Worm (Caenorhabditis elegans) whole organism, young adult: ENCODE data around the gene srd-50.

Experiments
- B0019.2 ChIP-seq: fragments of 200-800 bp; sonication (Bioruptor generic); conservative IDR thresholded peaks from 2 replicates; pipeline ENCODE4 v1.3.6; 2022; ENCODE audit warnings: missing genetic modification reagents, missing genetic modification characterization, missing compliant biosample characterization
- C17E4.6 ChIP-seq: fragments of 200-800 bp; sonication (Bioruptor generic); IDR thresholded peaks from 2 replicates; pipeline ENCODE4 v1.3.6; 2022; ENCODE audit warnings: missing genetic modification reagents, missing genetic modification characterization, missing compliant biosample characterization
- D2030.7 ChIP-seq: fragments of 200-800 bp; sonication (Bioruptor generic); IDR thresholded peaks from 2 replicates; pipeline ENCODE4 v1.3.6; 2022; ENCODE audit warnings: missing genetic modification reagents, missing genetic modification characterization, missing compliant biosample characterization
- F22D6.2 ChIP-seq: sonication (generic microtip); optimal IDR thresholded peaks from 2 replicates; lab custom pipeline; 2016; ENCODE audit warnings: mild to moderate bottlenecking, missing genetic modification characterization, missing compliant biosample characterization
- F33H1.4 ChIP-seq: fragments of 200-800 bp; sonication (Bioruptor generic); IDR thresholded peaks from 2 replicates; pipeline ENCODE4 v1.3.6; 2022; ENCODE audit warnings: missing genetic modification reagents, missing genetic modification characterization, missing compliant biosample characterization
- K11D2.4 ChIP-seq: fragments of 200-800 bp; sonication (Bioruptor generic); IDR thresholded peaks from 2 replicates; pipeline ENCODE4 v1.3.6; 2022; ENCODE audit warnings: missing genetic modification reagents, missing genetic modification characterization, missing compliant biosample characterization
- K12H6.12 ChIP-seq: fragments of 200-800 bp; sonication (Bioruptor generic); optimal IDR thresholded peaks from 2 replicates; lab custom pipeline; 2018; ENCODE audit warnings: mild to moderate bottlenecking, missing genetic modification characterization, missing compliant biosample characterization
- T07F8.4 ChIP-seq: sonication (generic microtip); optimal IDR thresholded peaks from 2 replicates; lab custom pipeline; 2016; ENCODE audit warnings: mild to moderate bottlenecking, missing genetic modification characterization, moderate library complexity, missing compliant biosample characterization
- ama-1 ChIP-seq, 3 experiments: fragments of 150-350 bp in 1 of 3; sonication (generic microtip) in 2 of 3; optimal IDR thresholded peaks; 2 replicates each; lab custom pipeline; 2014 to 2018; ENCODE audit warnings: missing biosample characterization in 2 of 3, missing genetic modification characterization in 2 of 3, missing genetic modification reagents in 2 of 3
- bed-2 ChIP-seq: fragments of 200-800 bp; sonication (Bioruptor generic); IDR thresholded peaks from 2 replicates; pipeline ENCODE4 v1.3.6; 2022; ENCODE audit warnings: missing genetic modification reagents, missing genetic modification characterization, missing compliant biosample characterization
- ccch-3 ChIP-seq: fragments of 200-800 bp; sonication (Bioruptor generic); optimal IDR thresholded peaks from 2 replicates; lab custom pipeline; 2018; ENCODE audit warnings: mild to moderate bottlenecking, missing genetic modification characterization, missing compliant biosample characterization
- cebp-2 ChIP-seq: fragments of 200-800 bp; sonication (Bioruptor generic); IDR thresholded peaks from 2 replicates; pipeline ENCODE4 v1.3.6; 2022; ENCODE audit warnings: missing genetic modification characterization, missing compliant biosample characterization
- ceh-100 ChIP-seq: fragments of 200-800 bp; sonication (Bioruptor generic); IDR thresholded peaks from 2 replicates; pipeline ENCODE4 v1.3.6; 2022; ENCODE audit warnings: missing genetic modification reagents, missing genetic modification characterization, missing compliant biosample characterization
- ceh-40 ChIP-seq: fragments of 200-800 bp; sonication (Bioruptor generic); IDR thresholded peaks from 2 replicates; pipeline ENCODE4 v1.3.6; 2022; ENCODE audit warnings: missing genetic modification characterization, missing compliant biosample characterization
- ceh-58 ChIP-seq: fragments of 200-800 bp; sonication (Bioruptor generic); IDR thresholded peaks from 2 replicates; pipeline ENCODE4 v1.3.6; 2022; ENCODE audit warnings: missing genetic modification characterization, missing compliant biosample characterization
- chd-7 ChIP-seq: sonication (generic microtip); optimal IDR thresholded peaks from 2 replicates; lab custom pipeline; 2016; ENCODE audit warnings: mild to moderate bottlenecking, missing genetic modification characterization, moderate library complexity, missing compliant biosample characterization
- die-1 ChIP-seq: sonication (generic microtip); optimal IDR thresholded peaks from 2 replicates; lab custom pipeline; 2016; ENCODE audit warnings: missing genotype, mild to moderate bottlenecking, missing genetic modification characterization, missing compliant biosample characterization
- efl-1 ChIP-seq: fragments of 150-350 bp; optimal IDR thresholded peaks from 2 replicates; lab custom pipeline; 2014; ENCODE audit warnings: missing biosample characterization, missing genetic modification reagents, missing genetic modification characterization
- egl-18 ChIP-seq: fragments of 200-800 bp; sonication (Bioruptor generic); IDR thresholded peaks from 2 replicates; pipeline ENCODE4 v1.3.6; 2022; ENCODE audit warnings: missing genetic modification reagents, missing genetic modification characterization, missing compliant biosample characterization
- egrh-3 ChIP-seq: fragments of 200-800 bp; sonication (Bioruptor generic); IDR thresholded peaks from 2 replicates; pipeline ENCODE4 v1.3.6; 2022; ENCODE audit warnings: missing genetic modification reagents, missing genetic modification characterization, missing compliant biosample characterization
- gei-17 ChIP-seq: fragments of 200-800 bp; sonication (Bioruptor generic); optimal IDR thresholded peaks from 2 replicates; lab custom pipeline; 2018; ENCODE audit warnings: mild to moderate bottlenecking, missing genetic modification characterization, missing compliant biosample characterization
- him-1 ChIP-seq: sonication (generic microtip); optimal IDR thresholded peaks from 2 replicates; lab custom pipeline; 2016; ENCODE audit warnings: missing genotype, missing genetic modification reagents, missing genetic modification characterization, missing compliant biosample characterization
- hrde-1 ChIP-seq: sonication (generic microtip); optimal IDR thresholded peaks from 2 replicates; lab custom pipeline; 2016; ENCODE audit warnings: missing genetic modification characterization, mild to moderate bottlenecking, missing compliant biosample characterization, moderate library complexity, missing genotype, missing genetic modification reagents, borderline replicate concordance
- let-607 ChIP-seq, 2 experiments: fragments of 200-800 bp in 1 of 2; sonication (Bioruptor generic) in 1 of 2; sonication (generic microtip) in 1 of 2; optimal IDR thresholded peaks; 2 replicates each; lab custom pipeline; 2016 to 2018; ENCODE audit warnings: mild to moderate bottlenecking in 2 of 2, missing compliant biosample characterization in 2 of 2, missing genetic modification characterization in 2 of 2, moderate library complexity in 2 of 2, missing genotype in 1 of 2
- lsy-27 ChIP-seq: sonication (generic microtip); optimal IDR thresholded peaks from 2 replicates; lab custom pipeline; 2017; ENCODE audit warnings: missing genetic modification characterization, mild to moderate bottlenecking, missing compliant biosample characterization, antibody characterized with exemption, missing genotype, borderline replicate concordance; ENCODE audit not compliant: insufficient read depth
- mcd-1 ChIP-seq: fragments of 200-800 bp; sonication (Bioruptor generic); IDR thresholded peaks from 2 replicates; pipeline ENCODE4 v1.3.6; 2022; ENCODE audit warnings: missing genetic modification reagents, missing genetic modification characterization, missing compliant biosample characterization
- mel-28 ChIP-seq: sonication (generic microtip); optimal IDR thresholded peaks from 2 replicates; lab custom pipeline; 2016; ENCODE audit warnings: borderline replicate concordance, mild to moderate bottlenecking, missing genetic modification characterization, missing compliant biosample characterization
- mxl-1 ChIP-seq: sonication (generic microtip); optimal IDR thresholded peaks from 2 replicates; lab custom pipeline; 2016; ENCODE audit warnings: missing genetic modification characterization, missing compliant biosample characterization
- nhr-120 ChIP-seq: fragments of 200-800 bp; sonication (Bioruptor generic); IDR thresholded peaks from 2 replicates; pipeline ENCODE4 v1.3.6; 2022; ENCODE audit warnings: missing genetic modification characterization, missing compliant biosample characterization
- nhr-80 ChIP-seq: sonication (generic microtip); optimal IDR thresholded peaks from 2 replicates; lab custom pipeline; 2016; ENCODE audit warnings: missing genetic modification characterization, missing compliant biosample characterization
- rcor-1 ChIP-seq: fragments of 200-800 bp; sonication (Bioruptor generic); IDR thresholded peaks from 2 replicates; pipeline ENCODE4 v1.3.6; 2022; ENCODE audit warnings: missing genetic modification reagents, missing genetic modification characterization, missing compliant biosample characterization
- repo-1 ChIP-seq: sonication (generic microtip); optimal IDR thresholded peaks from 2 replicates; lab custom pipeline; 2017; ENCODE audit warnings: mild to moderate bottlenecking, missing genetic modification characterization, missing compliant biosample characterization
- snpc-3.4 ChIP-seq: sonication (generic microtip); optimal IDR thresholded peaks from 2 replicates; lab custom pipeline; 2017; ENCODE audit warnings: missing genetic modification characterization, mild to moderate bottlenecking, missing compliant biosample characterization, antibody characterized with exemption, moderate library complexity, missing genotype, missing genetic modification reagents
- snpc-4 ChIP-seq, 5 experiments: fragments of 150-350 bp in 1 of 5; sonication (generic microtip) in 4 of 5; optimal IDR thresholded peaks; 2 replicates each; lab custom pipeline; 2014 to 2018; ENCODE audit warnings: missing genetic modification characterization in 5 of 5, missing biosample characterization in 3 of 5, antibody characterized with exemption in 2 of 5, mild to moderate bottlenecking in 2 of 5, missing compliant biosample characterization in 2 of 5, missing genotype in 2 of 5, moderate library complexity in 2 of 5, missing genetic modification reagents in 1 of 5
- somi-1 ChIP-seq: fragments of 200-800 bp; sonication (Bioruptor generic); optimal IDR thresholded peaks from 2 replicates; lab custom pipeline; 2018; ENCODE audit warnings: mild to moderate bottlenecking, missing genetic modification characterization, missing compliant biosample characterization
- zfh-2 ChIP-seq: fragments of 200-800 bp; sonication (Bioruptor generic); conservative IDR thresholded peaks from 2 replicates; pipeline ENCODE4 v1.3.6; 2022; ENCODE audit warnings: missing genetic modification reagents, missing genetic modification characterization, missing compliant biosample characterization
- zim-3 ChIP-seq: sonication (generic microtip); optimal IDR thresholded peaks from 2 replicates; lab custom pipeline; 2017; ENCODE audit warnings: mild to moderate bottlenecking, missing genetic modification characterization, moderate library complexity, missing compliant biosample characterization
- ztf-26 ChIP-seq: sonication (generic microtip); optimal IDR thresholded peaks from 2 replicates; lab custom pipeline; 2017; ENCODE audit warnings: missing genetic modification characterization, missing compliant biosample characterization
- ztf-3 ChIP-seq: fragments of 200-800 bp; sonication (Bioruptor generic); optimal IDR thresholded peaks from 2 replicates; lab custom pipeline; 2018; ENCODE audit warnings: mild to moderate bottlenecking, missing genetic modification characterization, missing compliant biosample characterization

The srd-50 gene

DNA sequence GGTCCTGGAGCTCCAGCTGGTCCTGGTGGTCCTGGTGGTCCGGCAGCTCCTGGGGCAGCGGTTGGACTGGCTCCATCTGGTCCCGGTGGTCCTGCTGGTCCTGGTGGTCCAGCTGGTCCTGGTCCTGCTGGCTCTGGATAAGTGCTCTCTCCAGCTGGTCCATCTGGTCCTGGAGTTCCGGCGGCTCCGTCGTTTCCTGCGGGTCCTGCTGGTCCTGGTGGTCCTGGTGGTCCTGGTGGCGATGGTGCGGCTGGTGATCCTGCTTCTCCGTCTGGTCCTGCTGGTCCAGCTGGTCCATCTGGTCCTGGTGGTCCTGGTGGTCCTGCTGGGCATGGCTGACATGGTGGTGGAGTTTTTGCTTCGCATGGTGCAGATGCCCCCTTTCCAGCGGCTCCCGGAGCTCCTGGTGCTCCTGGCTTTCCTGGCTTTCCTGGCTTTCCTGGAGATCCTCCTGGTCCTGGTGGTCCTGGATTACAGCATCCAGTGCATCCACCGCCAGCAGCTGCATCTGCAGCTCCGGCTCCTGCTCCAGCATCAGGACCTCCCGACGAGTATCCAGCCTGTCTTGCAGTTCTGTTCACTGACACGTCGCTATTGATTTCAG lies 28.7 kb upstream of the srd-50 start:
- 0 out of 2 replicates have a peak, but pooled peaks have one; percentile 4 for TF ChIP-seq nhr-120 (GFP tag; lab: Robert Waterston, UW)
- no peak for TF ChIP-seq ceh-58 (GFP tag; lab: Robert Waterston, UW)
- peak; percentile 97 for TF ChIP-seq egrh-3 (GFP tag; lab: Robert Waterston, UW)
- TF ChIP-seq lsy-27, result no peak
- no peak for TF ChIP-seq D2030.7 (GFP tag; lab: Robert Waterston, UW)
- no peak for TF ChIP-seq ccch-3 (GFP tag; lab: Kevin White, UChicago)
- no peak for TF ChIP-seq K11D2.4
- no peak for TF ChIP-seq mel-28 (tag; lab: Kevin White, UChicago)
- TF ChIP-seq zfh-2 (GFP tag; lab: Robert Waterston, UW), result peak; percentile 92
- TF ChIP-seq ztf-26 (tag; lab: Kevin White, UChicago), result no peak

- TF ChIP-seq cebp-2 (GFP tag; lab: Robert Waterston, UW) (no peak), bed-2 (GFP tag; lab: Robert Waterston, UW) (no peak), mel-28 (tag; lab: Kevin White, UChicago) (no peak), die-1 (tag; lab: Kevin White, UChicago) (no peak), him-1 (tag; lab: Kevin White, UChicago) (no peak), mcd-1 (GFP tag; lab: Robert Waterston, UW) (no peak), ceh-100 (GFP tag; lab: Robert Waterston, UW) (no peak), repo-1 (tag; lab: Kevin White, UChicago) (no peak), egl-18 (GFP tag; lab: Robert Waterston, UW) (no peak), B0019.2 (no peak), let-607 (tag; optimal IDR thresholded peaks at IDR 0.05; lab: Kevin White, UChicago) (no peak), K12H6.12 (tag; lab: Kevin White, UChicago) (no peak), C17E4.6 (GFP tag; lab: Robert Waterston, UW) (no peak), F22D6.2 (tag; lab: Kevin White, UChicago) (no peak), snpc-3.4 (tag; lab: Kevin White, UChicago) (no peak), snpc-4 (GFP tag; optimal IDR thresholded peaks at IDR 0.05; lab: Kevin White, UChicago) (no peak), snpc-4 (tag; optimal IDR thresholded peaks at IDR 0.05; lab: Kevin White, UChicago) (no peak)
- TF ChIP-seq, all 124 proteins: peak for 0
These were observed 25.6 kb upstream of the srd-50 start, which contains the start of gene H06A10.1 for ce11 chrX:13507233-13507632. Gene H06A10.1, plus strand, starts transcription at chrX:13507533.

ce11 chrX:13506493-13506892 lies 24.9 kb upstream of the srd-50 start:
- TF ChIP-seq ztf-3 (GFP tag; lab: Kevin White, UChicago) (no peak), snpc-4 (GFP tag; optimal IDR thresholded peaks at IDR 0.05; lab: Kevin White, UChicago) (no peak), snpc-4 (tag; optimal IDR thresholded peaks at IDR 0.05; lab: Kevin White, UChicago) (peak in 3 of 4 experiments; percentile 33 to 76 (median 73))

DNA sequence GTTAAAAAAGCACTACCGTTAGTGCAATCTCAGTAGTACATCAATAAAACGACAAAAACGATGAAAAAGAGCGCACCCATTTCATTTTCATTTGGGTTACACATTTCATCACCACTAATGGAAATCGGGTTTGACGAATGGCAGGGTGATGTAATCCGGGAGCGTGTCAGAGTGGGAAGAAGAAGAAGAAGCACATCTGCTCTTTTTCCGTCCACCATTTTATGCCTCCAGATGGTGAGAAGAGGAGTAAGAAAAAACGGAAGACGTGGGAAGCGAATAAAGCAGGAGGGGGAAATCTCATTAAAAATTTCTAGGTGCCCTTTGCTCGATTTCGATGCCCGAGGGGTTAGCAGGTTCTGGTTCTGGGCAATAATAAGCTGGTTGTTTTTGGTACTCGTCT lies 24.4 kb upstream of the srd-50 start:
- no peak for TF ChIP-seq hrde-1
- TF ChIP-seq efl-1 (GFP tag; lab: Kevin White, UChicago), result no peak
- no peak for TF ChIP-seq somi-1 (GFP tag; lab: Kevin White, UChicago)
- no peak for TF ChIP-seq ceh-58 (GFP tag; lab: Robert Waterston, UW)
- TF ChIP-seq die-1 (tag; lab: Kevin White, UChicago), result no peak
- TF ChIP-seq nhr-80 (tag; lab: Kevin White, UChicago), result no peak
- no peak for TF ChIP-seq mxl-1 (tag; lab: Kevin White, UChicago)
- TF ChIP-seq T07F8.4 (tag; lab: Kevin White, UChicago), result no peak
- no peak for TF ChIP-seq mcd-1 (GFP tag; lab: Robert Waterston, UW)
- no peak for TF ChIP-seq bed-2 (GFP tag; lab: Robert Waterston, UW)
- no peak for TF ChIP-seq ama-1 (optimal IDR thresholded peaks at IDR 0.05; lab: Kevin White, UChicago)
- no peak for TF ChIP-seq ama-1 (GFP tag; optimal IDR thresholded peaks at IDR 0.05; lab: Kevin White, UChicago)
- TF ChIP-seq gei-17 (GFP tag; lab: Kevin White, UChicago), result no peak
- no peak for TF ChIP-seq chd-7 (tag; lab: Kevin White, UChicago)
- no peak for TF ChIP-seq ceh-40 (GFP tag; lab: Robert Waterston, UW)
- no peak for TF ChIP-seq F33H1.4 (GFP tag; lab: Robert Waterston, UW)
- no peak for TF ChIP-seq zim-3 (tag; lab: Kevin White, UChicago)
- no peak for TF ChIP-seq rcor-1 (GFP tag; lab: Robert Waterston, UW)
